Worm (Caenorhabditis elegans) whole organism, late embryonic: ENCODE results near the gene fipr-5.
A peak's percentile ranks its signal among the peaks of the same experiment; 100 is the strongest.

Source experiments
- ceh-34 ChIP-seq: sonication (generic microtip); optimal IDR thresholded peaks from 2 replicates; lab custom pipeline; 2016; ENCODE audit warnings: mild to moderate bottlenecking, missing genetic modification characterization, missing compliant biosample characterization
- elt-2 ChIP-seq: sonication (generic microtip); optimal IDR thresholded peaks from 2 replicates; lab custom pipeline; 2016; ENCODE audit warnings: missing genetic modification reagents, missing genetic modification characterization, missing compliant biosample characterization
- mec-3 ChIP-seq: sonication (generic microtip); optimal IDR thresholded peaks from 2 replicates; lab custom pipeline; 2016; ENCODE audit warnings: borderline replicate concordance, missing genetic modification characterization, missing compliant biosample characterization
- odd-2 ChIP-seq: sonication (generic microtip); optimal IDR thresholded peaks from 2 replicates; lab custom pipeline; 2017; ENCODE audit warnings: antibody characterized with exemption, mild to moderate bottlenecking, missing genetic modification characterization, missing compliant biosample characterization
- pha-4 ChIP-seq: fragments of 150-350 bp; optimal IDR thresholded peaks from 2 replicates; lab custom pipeline; 2018; ENCODE audit warnings: missing biosample characterization, missing genetic modification reagents, missing genetic modification characterization
- tbx-2 ChIP-seq: sonication (generic microtip); optimal IDR thresholded peaks from 2 replicates; lab custom pipeline; 2016; ENCODE audit warnings: missing genetic modification characterization, missing compliant biosample characterization

ce11 chrV:10203435-10204009, 17.7 kb downstream of the fipr-5 start, which contains the start of gene chpf-1:
- TF ChIP-seq elt-2 (peak; percentile 41), pha-4 (tag; lab: Kevin White, UChicago) (no peak), tbx-2 (tag; lab: Kevin White, UChicago) (no peak), ceh-34 (tag; lab: Kevin White, UChicago) (no peak), odd-2 (tag; lab: Kevin White, UChicago) (no peak), mec-3 (tag; lab: Kevin White, UChicago) (no peak)
